Worm (Caenorhabditis elegans) whole organism, L4 larva: ENCODE data around the gene Y47D3A.31.

Experiments
- F37D6.2 ChIP-seq: sonication (generic microtip); optimal IDR thresholded peaks from 2 replicates; lab custom pipeline; 2016; ENCODE audit warnings: mild to moderate bottlenecking, missing genetic modification characterization, missing compliant biosample characterization
- F44E2.7 ChIP-seq: fragments of 200-800 bp; sonication (Bioruptor generic); IDR thresholded peaks from 2 replicates; pipeline ENCODE4 v2.1.2; 2022; ENCODE audit warnings: missing genetic modification characterization, missing compliant biosample characterization
- F49E8.2 ChIP-seq: sonication (generic microtip); optimal IDR thresholded peaks from 2 replicates; lab custom pipeline; 2016; ENCODE audit warnings: missing compliant biosample characterization, mild to moderate bottlenecking, missing genetic modification characterization, borderline replicate concordance
- R02D3.7 ChIP-seq: fragments of 150-350 bp; sonication (generic microtip); optimal IDR thresholded peaks from 3 replicates; lab custom pipeline; 2014; ENCODE audit warnings: missing biosample characterization, missing genetic modification characterization
- Y48G9A.11 ChIP-seq: fragments of 200-800 bp; sonication (Bioruptor generic); IDR thresholded peaks from 2 replicates; pipeline ENCODE4 v1.3.6; 2022; ENCODE audit warnings: missing genetic modification reagents, missing genetic modification characterization, missing compliant biosample characterization
- Y5F2A.4 ChIP-seq: fragments of 200-800 bp; sonication (Bioruptor generic); optimal IDR thresholded peaks from 2 replicates; lab custom pipeline; 2018; ENCODE audit warnings: mild to moderate bottlenecking, missing genetic modification characterization, missing compliant biosample characterization
- ZK337.2 ChIP-seq: fragments of 200-800 bp; sonication (Bioruptor generic); IDR thresholded peaks from 2 replicates; pipeline ENCODE4 v1.3.6; 2022; ENCODE audit warnings: missing genetic modification reagents, missing genetic modification characterization, missing compliant biosample characterization
- aha-1 ChIP-seq: fragments of 150-350 bp; peaks from one replicate; lab custom pipeline; 2014; ENCODE audit warnings: missing biosample characterization, missing genetic modification characterization
- aly-2 ChIP-seq: sonication (generic microtip); optimal IDR thresholded peaks from 2 replicates; lab custom pipeline; 2018; ENCODE audit warnings: missing biosample characterization, missing genetic modification characterization
- attf-4 ChIP-seq: sonication (generic microtip); optimal IDR thresholded peaks from 3 replicates; lab custom pipeline; 2017; ENCODE audit warnings: missing biosample characterization, missing genetic modification characterization
- ceh-20 ChIP-seq: fragments of 200-800 bp; sonication (Bioruptor generic); IDR thresholded peaks from 2 replicates; pipeline ENCODE4 v1.3.6; 2022; ENCODE audit warnings: missing genetic modification reagents, missing genetic modification characterization, missing compliant biosample characterization
- ceh-28 ChIP-seq: fragments of 150-350 bp; optimal IDR thresholded peaks from 2 replicates; lab custom pipeline; 2014; ENCODE audit warnings: missing biosample characterization, missing genetic modification reagents, missing genetic modification characterization
- ceh-44 ChIP-seq: fragments of 200-800 bp; sonication (Bioruptor generic); IDR thresholded peaks from 2 replicates; pipeline ENCODE4 v1.3.6; 2022; ENCODE audit warnings: missing genetic modification reagents, missing genetic modification characterization, missing compliant biosample characterization
- ctbp-1 ChIP-seq: fragments of 200-800 bp; sonication (Bioruptor generic); IDR thresholded peaks from 2 replicates; pipeline ENCODE4 v1.3.6; 2022; ENCODE audit warnings: missing genetic modification reagents, missing genetic modification characterization, missing compliant biosample characterization
- daf-12 ChIP-seq: fragments of 150-350 bp; optimal IDR thresholded peaks from 2 replicates; lab custom pipeline; 2014; ENCODE audit warnings: missing biosample characterization, missing genetic modification reagents, missing genetic modification characterization
- daf-16 ChIP-seq, 3 experiments: sonication (generic microtip); optimal IDR thresholded peaks; 2 replicates each; lab custom pipeline; 2016 to 2017; ENCODE audit warnings: missing genetic modification characterization in 3 of 3, missing genetic modification reagents in 3 of 3, mild to moderate bottlenecking in 2 of 3, missing compliant biosample characterization in 2 of 3, missing biosample characterization in 1 of 3, moderate library complexity in 1 of 3
- dmd-6 ChIP-seq: fragments of 200-800 bp; sonication (Bioruptor generic); IDR thresholded peaks from 2 replicates; pipeline ENCODE4 v1.3.6; 2022; ENCODE audit warnings: missing genetic modification reagents, missing genetic modification characterization, missing compliant biosample characterization
- dmd-8 ChIP-seq: fragments of 200-800 bp; sonication (Bioruptor generic); IDR thresholded peaks from 2 replicates; pipeline ENCODE4 v1.3.6; 2022; ENCODE audit warnings: missing genetic modification characterization, missing compliant biosample characterization
- dpl-1 ChIP-seq: fragments of 150-350 bp; optimal IDR thresholded peaks from 2 replicates; lab custom pipeline; 2014; ENCODE audit warnings: missing biosample characterization, missing genetic modification reagents, missing genetic modification characterization
- dve-1 ChIP-seq: sonication (generic microtip); optimal IDR thresholded peaks from 2 replicates; lab custom pipeline; 2017; ENCODE audit warnings: antibody characterized with exemption, mild to moderate bottlenecking, missing genetic modification characterization, missing compliant biosample characterization; ENCODE audit not compliant: insufficient read depth
- fkh-10 ChIP-seq: fragments of 150-350 bp; optimal IDR thresholded peaks from 2 replicates; lab custom pipeline; 2014; ENCODE audit warnings: missing biosample characterization, missing genetic modification reagents, missing genetic modification characterization
- hlh-11 ChIP-seq: fragments of 200-800 bp; sonication (Bioruptor generic); optimal IDR thresholded peaks from 2 replicates; lab custom pipeline; 2018; ENCODE audit warnings: mild to moderate bottlenecking, missing genetic modification characterization, missing compliant biosample characterization
- lin-1 ChIP-seq: fragments of 200-800 bp; sonication (Bioruptor generic); IDR thresholded peaks from 2 replicates; pipeline ENCODE4 v1.3.6; 2022; ENCODE audit warnings: missing genetic modification reagents, missing genetic modification characterization, missing compliant biosample characterization
- lin-29 ChIP-seq: fragments of 200-800 bp; sonication (Bioruptor generic); IDR thresholded peaks from 2 replicates; pipeline ENCODE4 v1.3.6; 2022; ENCODE audit warnings: missing genetic modification reagents, missing genetic modification characterization, missing compliant biosample characterization
- lir-3 ChIP-seq: sonication (generic microtip); optimal IDR thresholded peaks from 2 replicates; lab custom pipeline; 2016; ENCODE audit warnings: mild to moderate bottlenecking, missing genetic modification characterization, missing compliant biosample characterization
- madf-9 ChIP-seq: fragments of 200-800 bp; sonication (Bioruptor generic); conservative IDR thresholded peaks from 2 replicates; pipeline ENCODE4 v1.3.6; 2022; ENCODE audit warnings: missing genetic modification reagents, missing genetic modification characterization, missing compliant biosample characterization
- mdl-1 ChIP-seq, 2 experiments: fragments of 150-350 bp in 1 of 2; sonication (generic microtip) in 1 of 2; optimal IDR thresholded peaks; 2 replicates each; lab custom pipeline; 2014 to 2017; ENCODE audit warnings: missing biosample characterization in 2 of 2, missing genetic modification characterization in 2 of 2
- mdt-29 ChIP-seq: fragments of 200-800 bp; sonication (Bioruptor generic); IDR thresholded peaks from 2 replicates; pipeline ENCODE4 v1.3.6; 2022; ENCODE audit warnings: missing genetic modification reagents, missing genetic modification characterization, missing compliant biosample characterization
- mes-2 ChIP-seq: sonication (generic microtip); optimal IDR thresholded peaks from 2 replicates; lab custom pipeline; 2016; ENCODE audit warnings: missing genotype, mild to moderate bottlenecking, missing genetic modification characterization, missing compliant biosample characterization; ENCODE audit not compliant: poor library complexity, severe bottlenecking
- nhr-28 ChIP-seq: fragments of 150-350 bp; optimal IDR thresholded peaks from 2 replicates; lab custom pipeline; 2014; ENCODE audit warnings: missing biosample characterization, missing genetic modification characterization
- nhr-41 ChIP-seq: fragments of 200-800 bp; sonication (Bioruptor generic); IDR thresholded peaks from 2 replicates; pipeline ENCODE4 v1.3.6; 2022; ENCODE audit warnings: missing genetic modification reagents, missing genetic modification characterization, missing compliant biosample characterization
- nhr-48 ChIP-seq: sonication (generic microtip); optimal IDR thresholded peaks from 2 replicates; lab custom pipeline; 2016; ENCODE audit warnings: mild to moderate bottlenecking, missing genetic modification characterization, missing compliant biosample characterization
- pqm-1 ChIP-seq: sonication (generic microtip); optimal IDR thresholded peaks from 2 replicates; lab custom pipeline; 2017; ENCODE audit warnings: missing biosample characterization, missing genetic modification characterization
- sdz-12 ChIP-seq: fragments of 200-800 bp; sonication (Bioruptor generic); optimal IDR thresholded peaks from 2 replicates; lab custom pipeline; 2018; ENCODE audit warnings: mild to moderate bottlenecking, missing genetic modification characterization, missing compliant biosample characterization
- skn-1 ChIP-seq: fragments of 150-350 bp; optimal IDR thresholded peaks from 2 replicates; lab custom pipeline; 2014; ENCODE audit warnings: missing biosample characterization, missing genetic modification characterization
- spr-1 ChIP-seq: sonication (generic microtip); optimal IDR thresholded peaks from 2 replicates; lab custom pipeline; 2016; ENCODE audit warnings: mild to moderate bottlenecking, missing genetic modification characterization, missing compliant biosample characterization
- spr-3 ChIP-seq: fragments of 200-800 bp; sonication (Bioruptor generic); optimal IDR thresholded peaks from 2 replicates; lab custom pipeline; 2018; ENCODE audit warnings: mild to moderate bottlenecking, missing genetic modification characterization, missing compliant biosample characterization
- tra-1 ChIP-seq: fragments of 200-800 bp; sonication (Bioruptor generic); IDR thresholded peaks from 2 replicates; pipeline ENCODE4 v1.3.6; 2022; ENCODE audit warnings: missing genetic modification reagents, missing genetic modification characterization, missing compliant biosample characterization
- unc-39 ChIP-seq: sonication (generic microtip); optimal IDR thresholded peaks from 2 replicates; lab custom pipeline; 2017; ENCODE audit warnings: missing biosample characterization, missing genetic modification characterization
- zfp-2 ChIP-seq: sonication (generic microtip); optimal IDR thresholded peaks from 2 replicates; lab custom pipeline; 2016; ENCODE audit warnings: mild to moderate bottlenecking, missing genetic modification characterization, missing compliant biosample characterization
- zip-11 ChIP-seq: fragments of 200-800 bp; sonication (Bioruptor generic); IDR thresholded peaks from 2 replicates; pipeline ENCODE4 v1.3.6; 2022; ENCODE audit warnings: missing genetic modification characterization, missing compliant biosample characterization
- zip-2 ChIP-seq: fragments of 150-350 bp; optimal IDR thresholded peaks from 2 replicates; lab custom pipeline; 2014; ENCODE audit warnings: missing biosample characterization, missing genetic modification characterization
- ztf-11 ChIP-seq: fragments of 150-350 bp; optimal IDR thresholded peaks from 2 replicates; lab custom pipeline; 2014; ENCODE audit warnings: missing biosample characterization, missing genetic modification characterization
- ztf-7 ChIP-seq: fragments of 150-350 bp; optimal IDR thresholded peaks from 2 replicates; lab custom pipeline; 2014; ENCODE audit warnings: missing biosample characterization, missing genetic modification characterization

Gene Y47D3A.31

DNA sequence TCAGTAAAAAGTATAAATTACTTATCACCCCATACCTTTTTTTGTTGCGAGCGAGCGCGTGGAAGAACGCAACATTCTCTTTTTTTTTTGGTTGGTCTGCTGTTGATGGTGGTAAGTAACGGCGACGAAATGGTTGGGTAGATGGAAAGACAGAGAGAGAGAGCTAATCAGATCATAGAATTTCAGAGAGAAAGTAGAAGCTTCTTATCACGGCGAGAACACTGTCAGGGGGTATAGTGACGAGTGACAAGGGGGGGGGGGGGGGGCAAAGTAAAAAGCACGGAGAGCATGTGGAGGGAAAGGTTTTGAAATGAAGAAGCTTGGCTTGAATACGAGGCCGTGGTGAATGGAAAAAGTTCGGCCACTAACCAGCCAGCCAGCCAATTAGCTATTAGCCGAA, 40.3 kb upstream of the Y47D3A.31 start (continued):
- TF ChIP-seq R02D3.7 (tag; lab: Kevin White, UChicago) (no peak), fkh-10 (GFP tag; lab: Kevin White, UChicago) (no peak), unc-39 (tag; lab: Kevin White, UChicago) (no peak), zfp-2 (tag; lab: Kevin White, UChicago) (no peak), lin-1 (GFP tag; lab: Robert Waterston, UW) (peak; percentile 51; the same call in 1 of the 2 replicates), aly-2 (tag; lab: Kevin White, UChicago) (no peak), dpl-1 (GFP tag; lab: Kevin White, UChicago) (no peak), lir-3 (no peak), daf-12 (tag; lab: Kevin White, UChicago) (no peak), lin-29 (no peak), aha-1 (tag; lab: Kevin White, UChicago) (peak; percentile 71)

DNA sequence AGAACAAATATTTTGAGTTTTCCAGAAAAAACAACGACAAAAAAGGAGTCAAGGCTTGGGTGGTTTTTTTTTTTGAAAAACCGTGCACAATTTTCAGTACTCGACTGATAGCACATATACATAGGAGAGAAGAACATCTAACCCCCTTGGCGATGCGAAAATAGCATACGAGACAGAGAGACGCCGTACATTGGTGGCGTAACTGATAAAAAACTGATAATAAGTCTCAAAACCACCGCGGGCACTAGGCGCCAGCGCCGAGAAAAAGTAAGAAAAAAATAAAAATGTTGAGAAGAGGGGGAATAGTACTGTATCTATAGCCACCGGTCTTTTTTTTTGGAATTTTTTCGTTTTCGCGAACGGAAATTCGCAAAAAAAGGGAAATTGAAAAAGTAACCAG, 38.6 kb upstream of the Y47D3A.31 start:
- no peak for TF ChIP-seq mdt-29
- TF ChIP-seq daf-16 (GFP tag; optimal IDR thresholded peaks at IDR 0.05; lab: Kevin White, UChicago) = no peak
- peak; percentile 65 for TF ChIP-seq daf-16 (tag; optimal IDR thresholded peaks at IDR 0.05; lab: Kevin White, UChicago)
- 0 out of 2 replicates have a peak, but pooled peaks have one; percentile 20 for TF ChIP-seq ctbp-1 (GFP tag; lab: Robert Waterston, UW)
- peak; percentile 34 for TF ChIP-seq nhr-28
- peak; percentile 79 for TF ChIP-seq pqm-1 (tag; lab: Kevin White, UChicago)
- peak; percentile 59 for TF ChIP-seq hlh-11 (tag; lab: Kevin White, UChicago)
- TF ChIP-seq tra-1 = peak; percentile 76
- 0 out of 2 replicates have a peak, but pooled peaks have one; percentile 10 for TF ChIP-seq lin-1 (GFP tag; lab: Robert Waterston, UW)
- no peak for TF ChIP-seq Y48G9A.11
- peak; percentile 48 for TF ChIP-seq dmd-6
- no peak for TF ChIP-seq zip-2 (tag; lab: Kevin White, UChicago)
- TF ChIP-seq dve-1 (tag; lab: Kevin White, UChicago) = peak; percentile 28

- TF ChIP-seq aha-1 (tag; lab: Kevin White, UChicago) = peak; percentile 83
- TF ChIP-seq ZK337.2 = no peak
These were observed 38.1 kb upstream of the Y47D3A.31 start, which contains the start of gene tra-1 for ce11 chrIII:11195140-11195539. Gene tra-1 (minus strand): TSS chrIII:11195201.

DNA sequence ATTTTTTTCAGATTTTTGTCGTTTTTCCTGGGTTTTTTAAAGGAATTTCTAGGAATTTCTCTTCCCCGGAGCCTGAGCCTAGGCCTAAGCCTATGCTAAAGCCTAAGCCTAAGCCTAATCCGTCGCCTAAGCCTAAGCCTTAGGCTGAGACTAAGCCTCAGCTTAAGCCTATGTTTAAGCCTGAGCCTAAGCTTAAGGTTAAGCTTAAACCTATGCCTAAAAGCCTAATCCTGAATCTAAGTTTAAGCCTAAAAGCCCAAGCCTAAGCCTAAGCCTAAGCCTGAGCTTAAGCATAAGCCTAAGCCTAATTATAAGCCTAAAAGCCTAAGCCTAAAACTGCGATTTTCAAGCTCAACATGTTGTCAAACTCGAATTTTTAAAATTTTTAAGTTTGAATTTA, 37.1 kb upstream of the Y47D3A.31 start:
- TF ChIP-seq ztf-7 (tag; lab: Kevin White, UChicago) = no peak
- TF ChIP-seq F44E2.7 = peak; percentile 6; the same call in 1 of the 2 replicates
- TF ChIP-seq aha-1 (tag; lab: Kevin White, UChicago) = peak; percentile 19
- no peak for TF ChIP-seq F37D6.2 (tag; lab: Kevin White, UChicago)
- TF ChIP-seq sdz-12 (GFP tag; lab: Kevin White, UChicago) = no peak
- no peak for TF ChIP-seq spr-3 (GFP tag; lab: Kevin White, UChicago)

DNA sequence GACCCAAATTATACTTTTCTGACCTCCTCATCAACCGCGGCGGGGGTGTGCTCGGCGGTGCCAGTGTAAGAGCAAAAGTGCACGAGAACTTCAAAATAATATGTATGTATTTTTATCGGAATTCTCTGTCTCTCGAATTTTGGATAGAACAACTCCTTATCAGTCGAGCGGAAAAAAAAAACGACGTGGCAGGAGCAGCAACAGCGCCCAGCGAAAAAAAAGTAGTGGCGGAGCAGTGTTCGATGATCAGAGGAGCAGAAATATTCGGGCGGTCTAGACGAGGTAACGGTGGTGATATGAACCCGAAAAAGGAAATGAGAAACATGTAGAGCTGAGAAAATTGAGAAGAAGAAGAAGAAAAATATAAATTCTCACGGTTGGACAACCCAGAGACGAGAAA, 36.3 kb upstream of the Y47D3A.31 start:
- TF ChIP-seq ceh-44 (no peak), nhr-48 (tag; lab: Kevin White, UChicago) (no peak), zip-11 (no peak), unc-39 (tag; lab: Kevin White, UChicago) (no peak), F49E8.2 (tag; lab: Kevin White, UChicago) (no peak), attf-4 (tag; lab: Kevin White, UChicago) (no peak), fkh-10 (GFP tag; lab: Kevin White, UChicago) (no peak), skn-1 (no peak), ztf-11 (no peak), ceh-20 (GFP tag; lab: Robert Waterston, UW) (no peak), tra-1 (0 out of 2 replicates have a peak, but pooled peaks have one; percentile 27), mes-2 (tag; lab: Kevin White, UChicago) (peak; percentile 16), daf-16 (GFP tag; optimal IDR thresholded peaks at IDR 0.05; lab: Kevin White, UChicago) (no peak), daf-16 (tag; optimal IDR thresholded peaks at IDR 0.05; lab: Kevin White, UChicago) (peak; percentile 72), spr-1 (tag; lab: Kevin White, UChicago) (no peak), sdz-12 (GFP tag; lab: Kevin White, UChicago) (no peak), Y5F2A.4 (no peak), dmd-8 (GFP tag; lab: Robert Waterston, UW) (no peak), mdl-1 (tag; optimal IDR thresholded peaks at IDR 0.05; lab: Kevin White, UChicago) (no peak), madf-9 (GFP tag; lab: Robert Waterston, UW) (no peak), nhr-28 (peak; percentile 47), ceh-28 (tag; lab: Kevin White, UChicago) (no peak), nhr-41 (GFP tag; lab: Robert Waterston, UW) (no peak)
